Fruit fly (Drosophila melanogaster) whole organism, embryonic: ENCODE measurements around the gene HDAC3.

ENCODE experiments used
- CG11093 ChIP-seq: fragments of 200-800 bp; sonication (Bioruptor generic); IDR thresholded peaks from 3 replicates; pipeline ENCODE4 v1.3.6; 2022; ENCODE audit warnings: missing biosample characterization, missing genetic modification characterization
- CG11695 ChIP-seq: fragments of 200-800 bp; sonication (Bioruptor generic); IDR thresholded peaks from 3 replicates; pipeline ENCODE4 v1.3.6; 2022; ENCODE audit warnings: missing biosample characterization, missing genetic modification characterization
- CG12744 ChIP-seq: fragments of 200-800 bp; sonication (Bioruptor generic); optimal IDR thresholded peaks from 2 replicates; lab custom pipeline; 2016; ENCODE audit warnings: missing biosample characterization, missing genetic modification characterization
- CG13894 ChIP-seq: fragments of 200-800 bp; sonication (Bioruptor generic); optimal IDR thresholded peaks from 3 replicates; lab custom pipeline; 2018; ENCODE audit warnings: missing biosample characterization, mild to moderate bottlenecking, missing genetic modification characterization, moderate library complexity
- CG18011 ChIP-seq: fragments of 200-800 bp; sonication (Bioruptor generic); optimal IDR thresholded peaks from 2 replicates; lab custom pipeline; 2017; ENCODE audit warnings: missing biosample characterization, missing genetic modification characterization, mild to moderate bottlenecking, moderate library complexity, missing genotype
- CG18476 ChIP-seq: fragments of 200-800 bp; sonication (Bioruptor generic); optimal IDR thresholded peaks from 2 replicates; lab custom pipeline; 2016; ENCODE audit warnings: missing biosample characterization, mild to moderate bottlenecking, missing genetic modification characterization
- CG2129 ChIP-seq: fragments of 200-800 bp; sonication (Bioruptor generic); IDR thresholded peaks from 2 replicates; pipeline ENCODE4 v1.3.6; 2022; ENCODE audit warnings: missing biosample characterization, missing genetic modification characterization; ENCODE audit not compliant: partially characterized antibody
- CG2199 ChIP-seq: fragments of 200-800 bp; sonication (Bioruptor generic); IDR thresholded peaks from 3 replicates; pipeline ENCODE4 v1.3.6; 2022; ENCODE audit warnings: missing biosample characterization, missing genetic modification characterization
- CG30431 ChIP-seq: fragments of 200-800 bp; sonication (Bioruptor generic); optimal IDR thresholded peaks from 2 replicates; lab custom pipeline; 2017; ENCODE audit warnings: missing biosample characterization, missing genetic modification characterization
- CG4424 ChIP-seq: fragments of 200-800 bp; sonication (Bioruptor generic); optimal IDR thresholded peaks from 3 replicates; lab custom pipeline; 2016; ENCODE audit warnings: missing biosample characterization, missing genetic modification characterization
- CG6813 ChIP-seq: fragments of 200-800 bp; sonication (Bioruptor generic); optimal IDR thresholded peaks from 2 replicates; lab custom pipeline; 2017; ENCODE audit warnings: missing biosample characterization, missing genetic modification characterization, mild to moderate bottlenecking, moderate library complexity, missing genetic modification reagents
- CG7372 ChIP-seq: fragments of 200-800 bp; sonication (Bioruptor generic); IDR thresholded peaks from 2 replicates; pipeline ENCODE4 v1.3.6; 2022; ENCODE audit warnings: missing biosample characterization, missing genetic modification characterization
- CG7987 ChIP-seq: fragments of 200-800 bp; sonication (Bioruptor generic); optimal IDR thresholded peaks from 2 replicates; lab custom pipeline; 2018; ENCODE audit warnings: missing biosample characterization, mild to moderate bottlenecking, missing genetic modification characterization, moderate library complexity
- CG9797 ChIP-seq: fragments of 200-800 bp; sonication (Bioruptor generic); optimal IDR thresholded peaks from 3 replicates; lab custom pipeline; 2018; ENCODE audit warnings: missing biosample characterization, mild to moderate bottlenecking, missing genetic modification characterization
- CG9876 ChIP-seq: fragments of 200-800 bp; sonication (Bioruptor generic); optimal IDR thresholded peaks from 2 replicates; lab custom pipeline; 2016; ENCODE audit warnings: missing biosample characterization, missing genetic modification characterization
- Camta ChIP-seq: fragments of 200-800 bp; sonication (Bioruptor generic); optimal IDR thresholded peaks from 2 replicates; lab custom pipeline; 2016; ENCODE audit warnings: missing biosample characterization, missing genetic modification characterization
- Dll ChIP-seq: fragments of 200-800 bp; sonication (Bioruptor generic); IDR thresholded peaks from 4 replicates; pipeline ENCODE4 v1.3.6; 2022; ENCODE audit warnings: missing biosample characterization, missing genetic modification characterization; ENCODE audit not compliant: partially characterized antibody
- Dref ChIP-seq: fragments of 200-800 bp; sonication (Bioruptor generic); IDR thresholded peaks from 2 replicates; pipeline ENCODE4 v1.3.6; 2022; ENCODE audit warnings: missing biosample characterization, missing genetic modification characterization
- HHEX ChIP-seq: fragments of 200-800 bp; sonication (Bioruptor generic); optimal IDR thresholded peaks from 3 replicates; lab custom pipeline; 2017; ENCODE audit warnings: missing biosample characterization, mild to moderate bottlenecking, missing genetic modification characterization, missing genetic modification reagents
- HmgD ChIP-seq: fragments of 200-800 bp; sonication (Bioruptor generic); optimal IDR thresholded peaks from 3 replicates; lab custom pipeline; 2016; ENCODE audit warnings: missing biosample characterization, missing genetic modification characterization
- Jarid2 ChIP-seq: fragments of 200-800 bp; sonication (Bioruptor generic); optimal IDR thresholded peaks from 3 replicates; lab custom pipeline; 2017; ENCODE audit warnings: mild to moderate bottlenecking, missing biosample characterization, missing genetic modification reagents, missing genetic modification characterization
- NFAT ChIP-seq: fragments of 200-800 bp; sonication (Bioruptor generic); IDR thresholded peaks from 2 replicates; pipeline ENCODE4 v1.3.6; 2022; ENCODE audit warnings: missing biosample characterization, missing genetic modification characterization
- NK7.1 ChIP-seq: fragments of 200-800 bp; sonication (Bioruptor generic); optimal IDR thresholded peaks from 3 replicates; lab custom pipeline; 2016; ENCODE audit warnings: missing biosample characterization, missing genetic modification characterization
- Oli ChIP-seq: fragments of 200-800 bp; sonication (Bioruptor generic); optimal IDR thresholded peaks from 2 replicates; lab custom pipeline; 2018; ENCODE audit warnings: missing biosample characterization, mild to moderate bottlenecking, missing genetic modification characterization, moderate library complexity
- ara ChIP-seq: fragments of 200-800 bp; sonication (Bioruptor generic); IDR thresholded peaks from 2 replicates; pipeline ENCODE4 v1.3.6; 2022; ENCODE audit warnings: missing biosample characterization, missing genetic modification characterization
- bbx ChIP-seq: fragments of 200-800 bp; sonication (Bioruptor generic); IDR thresholded peaks from 2 replicates; pipeline ENCODE4 v1.3.6; 2022; ENCODE audit warnings: missing biosample characterization, missing genetic modification characterization; ENCODE audit not compliant: partially characterized antibody
- bowl ChIP-seq: fragments of 200-800 bp; sonication (Bioruptor generic); IDR thresholded peaks from 2 replicates; pipeline ENCODE4 v1.3.6; 2022; ENCODE audit warnings: missing biosample characterization, missing genetic modification characterization
- cad ChIP-seq: fragments of >200 bp; optimal IDR thresholded peaks from 2 replicates; lab custom pipeline; 2017; ENCODE audit warnings: missing biosample characterization, missing genetic modification characterization
- ci ChIP-seq: fragments of 200-800 bp; sonication (Bioruptor generic); IDR thresholded peaks from 3 replicates; pipeline ENCODE4 v1.3.6; 2022; ENCODE audit warnings: missing biosample characterization, missing genetic modification characterization
- dan ChIP-seq: fragments of 200-800 bp; sonication (Bioruptor generic); IDR thresholded peaks from 2 replicates; pipeline ENCODE4 v1.3.6; 2022; ENCODE audit warnings: missing biosample characterization, missing genetic modification characterization
- dmrt11E ChIP-seq: fragments of 200-800 bp; sonication (Bioruptor generic); optimal IDR thresholded peaks from 3 replicates; lab custom pipeline; 2018; ENCODE audit warnings: missing biosample characterization, mild to moderate bottlenecking, missing genetic modification characterization, moderate library complexity
- fd96Cb ChIP-seq: fragments of 200-800 bp; sonication (Bioruptor generic); optimal IDR thresholded peaks from 2 replicates; lab custom pipeline; 2018; ENCODE audit warnings: missing biosample characterization, mild to moderate bottlenecking, missing genetic modification characterization, moderate library complexity
- hkb ChIP-seq, 2 experiments: fragments of 200-800 bp in 1 of 2; fragments of >200 bp in 1 of 2; sonication (Bioruptor generic) in 1 of 2; IDR thresholded peaks in 1 of 2; optimal IDR thresholded peaks in 1 of 2; 2 replicates each; pipeline versions ENCODE4 v1.3.6 to Lab custom; 2017 to 2022; ENCODE audit warnings: missing biosample characterization in 1 of 2, missing genetic modification characterization in 1 of 2
- kah ChIP-seq: fragments of 200-800 bp; sonication (Bioruptor generic); optimal IDR thresholded peaks from 2 replicates; lab custom pipeline; 2018; ENCODE audit warnings: missing biosample characterization, mild to moderate bottlenecking, missing genetic modification characterization
- lab ChIP-seq: fragments of 200-800 bp; sonication (Bioruptor generic); optimal IDR thresholded peaks from 3 replicates; lab custom pipeline; 2017; ENCODE audit warnings: missing biosample characterization, missing genetic modification characterization, mild to moderate bottlenecking, moderate library complexity, missing genetic modification reagents
- lbe ChIP-seq: fragments of 200-800 bp; sonication (Bioruptor generic); optimal IDR thresholded peaks from 2 replicates; lab custom pipeline; 2016; ENCODE audit warnings: missing biosample characterization, mild to moderate bottlenecking, missing genetic modification characterization
- lov ChIP-seq, 2 experiments: fragments of 200-800 bp in 1 of 2; fragments of >200 bp in 1 of 2; sonication (Bioruptor generic) in 1 of 2; IDR thresholded peaks in 1 of 2; optimal IDR thresholded peaks in 1 of 2; 2 replicates in 1 of 2; 3 replicates in 1 of 2; pipeline versions ENCODE4 v1.3.6 to Lab custom; 2017 to 2022; ENCODE audit warnings: missing biosample characterization in 1 of 2, missing genetic modification characterization in 1 of 2
- mam ChIP-seq: fragments of 200-800 bp; sonication (Bioruptor generic); optimal IDR thresholded peaks from 3 replicates; lab custom pipeline; 2016; ENCODE audit warnings: missing biosample characterization, missing genetic modification characterization
- pho ChIP-seq: fragments of 200-800 bp; sonication (Bioruptor generic); optimal IDR thresholded peaks from 2 replicates; lab custom pipeline; 2016; ENCODE audit warnings: missing biosample characterization, missing genetic modification characterization
- pros ChIP-seq: fragments of 200-800 bp; sonication (Bioruptor generic); optimal IDR thresholded peaks from 3 replicates; lab custom pipeline; 2019; ENCODE audit warnings: missing biosample characterization, mild to moderate bottlenecking, missing genetic modification characterization, moderate library complexity
- sens-2 ChIP-seq: fragments of 200-800 bp; sonication (Bioruptor generic); IDR thresholded peaks from 2 replicates; pipeline ENCODE4 v1.3.6; 2022; ENCODE audit warnings: missing biosample characterization, missing genetic modification characterization
- slbo ChIP-seq: fragments of 200-800 bp; sonication (Bioruptor generic); IDR thresholded peaks from 2 replicates; pipeline ENCODE4 v1.3.6; 2022; ENCODE audit warnings: missing biosample characterization, missing genetic modification characterization
- sna ChIP-seq: fragments of 200-800 bp; sonication (Bioruptor generic); IDR thresholded peaks from 2 replicates; pipeline ENCODE4 v1.3.6; 2022; ENCODE audit warnings: missing biosample characterization, missing genetic modification characterization; ENCODE audit not compliant: partially characterized antibody
- ttk ChIP-seq: fragments of 200-800 bp; sonication (Bioruptor generic); IDR thresholded peaks from 2 replicates; pipeline ENCODE4 v2.1.2; 2022; ENCODE audit warnings: missing biosample characterization, missing genetic modification characterization
- tup ChIP-seq: fragments of 200-800 bp; sonication (Bioruptor generic); optimal IDR thresholded peaks from 2 replicates; lab custom pipeline; 2016; ENCODE audit warnings: missing biosample characterization, mild to moderate bottlenecking, missing genetic modification characterization, moderate library complexity
- tx ChIP-seq: fragments of 200-800 bp; sonication (Bioruptor generic); optimal IDR thresholded peaks from 2 replicates; lab custom pipeline; 2016; ENCODE audit warnings: missing biosample characterization, missing genetic modification characterization
- vnd ChIP-seq: fragments of 200-800 bp; sonication (Bioruptor generic); IDR thresholded peaks from 3 replicates; pipeline ENCODE4 v1.3.6; 2022; ENCODE audit warnings: missing biosample characterization, missing genetic modification characterization; ENCODE audit not compliant: partially characterized antibody

Gene HDAC3

DNA sequence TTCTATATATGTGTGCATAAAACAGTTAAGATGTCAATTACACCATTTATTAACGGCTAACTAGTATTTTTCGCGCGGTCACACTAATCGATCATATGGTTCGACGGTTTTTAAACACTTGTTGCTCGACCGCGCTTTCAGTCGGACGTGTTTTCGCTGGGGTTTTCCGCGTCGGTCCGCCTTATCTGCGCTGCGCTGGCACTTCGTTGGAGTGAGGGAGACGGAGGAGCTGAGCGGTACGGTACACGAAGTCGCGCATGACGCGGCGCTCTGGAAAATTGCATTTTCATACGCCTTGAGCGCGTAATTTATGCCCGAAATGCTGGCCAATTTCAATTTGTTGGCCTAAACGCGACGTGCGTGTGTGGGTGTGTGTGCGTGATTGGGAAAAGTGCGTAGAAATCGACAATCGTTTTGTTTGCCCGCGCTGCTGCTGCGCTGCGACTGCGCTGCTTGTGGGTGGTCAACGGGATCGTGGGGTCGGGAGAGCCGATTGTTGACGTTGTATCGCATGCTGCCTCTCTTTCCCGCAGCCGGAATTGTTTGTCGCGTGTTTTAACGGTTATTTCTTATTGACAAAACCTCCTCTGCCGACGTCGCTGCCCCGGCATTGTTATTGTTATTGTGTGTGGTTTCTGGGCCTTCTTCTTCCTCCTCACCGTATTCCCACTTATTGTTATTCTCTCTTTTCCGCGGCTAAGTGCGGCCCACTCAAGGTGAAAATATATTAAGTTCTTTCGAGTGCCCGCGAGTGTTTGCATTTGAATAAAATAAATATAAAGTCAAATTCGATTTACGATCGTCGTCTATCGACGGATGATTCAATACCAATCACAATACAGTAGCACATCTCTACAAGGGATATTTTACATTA lies 42.8 kb upstream of the HDAC3 start, which contains the start of gene Itpr (continued):
- TF ChIP-seq Dref (GFP tag; lab: Robert Waterston, UW) (0 out of 2 replicates have a peak, but pooled peaks have one; percentile 23), CG2199 (GFP tag; lab: Robert Waterston, UW) (no peak), fd96Cb (no peak), CG13894 (tag; lab: Kevin White, UChicago) (no peak), hkb (optimal IDR thresholded peaks at IDR 0.05; lab: Kevin White, UChicago) (no peak), hkb (GFP tag; IDR thresholded peaks at IDR 0.05; lab: Robert Waterston, UW) (peak; percentile 28), CG7372 (GFP tag; lab: Robert Waterston, UW) (no peak), Dll (peak; percentile 54; the same call in 2 of the 4 replicates), CG30431 (GFP tag; lab: Kevin White, UChicago) (no peak), ttk (GFP tag; lab: Robert Waterston, UW) (no peak), CG11093 (GFP tag; lab: Robert Waterston, UW) (no peak), cad (GFP tag; lab: Kevin White, UChicago) (no peak), ara (GFP tag; lab: Robert Waterston, UW) (no peak), NFAT (0 out of 2 replicates have a peak, but pooled peaks have one; percentile 3), bbx (GFP tag; lab: Robert Waterston, UW) (peak; percentile 54), lov (optimal IDR thresholded peaks at IDR 0.05; lab: Kevin White, UChicago) (no peak), lov (GFP tag; IDR thresholded peaks at IDR 0.05; lab: Robert Waterston, UW) (no peak), CG4424 (GFP tag; lab: Kevin White, UChicago) (no peak), lab (GFP tag; lab: Kevin White, UChicago) (peak; percentile 22), HHEX (GFP tag; lab: Kevin White, UChicago) (no peak), ci (GFP tag; lab: Robert Waterston, UW) (peak; percentile 62; the same call in 2 of the 3 replicates), kah (GFP tag; lab: Kevin White, UChicago) (peak; percentile 98), Camta (GFP tag; lab: Kevin White, UChicago) (no peak), CG11695 (GFP tag; lab: Robert Waterston, UW) (no peak; the same call in 2 of the 3 replicates), CG18476 (GFP tag; lab: Kevin White, UChicago) (no peak), sens-2 (no peak), dan (no peak), pros (GFP tag; lab: Kevin White, UChicago) (no peak), mam (GFP tag; lab: Kevin White, UChicago) (no peak), pho (no peak), CG2129 (GFP tag; lab: Robert Waterston, UW) (no peak), CG6813 (GFP tag; lab: Kevin White, UChicago) (no peak), lbe (GFP tag; lab: Kevin White, UChicago) (no peak), CG9797 (GFP tag; lab: Kevin White, UChicago) (peak; percentile 69), tx (no peak), bowl (GFP tag; lab: Robert Waterston, UW) (no peak), Oli (tag; lab: Kevin White, UChicago) (no peak), Jarid2 (GFP tag; lab: Kevin White, UChicago) (peak; percentile 87), CG9876 (GFP tag; lab: Kevin White, UChicago) (no peak), NK7.1 (GFP tag; lab: Kevin White, UChicago) (no peak), HmgD (GFP tag; lab: Kevin White, UChicago) (no peak), CG12744 (GFP tag; lab: Kevin White, UChicago) (no peak), CG18011 (GFP tag; lab: Kevin White, UChicago) (no peak), slbo (no peak), dmrt11E (tag; lab: Kevin White, UChicago) (no peak), sna (GFP tag; lab: Robert Waterston, UW) (peak; percentile 55), vnd (no peak), CG7987 (GFP tag; lab: Kevin White, UChicago) (peak; percentile 7), tup (GFP tag; lab: Kevin White, UChicago) (no peak)
